Worm (Caenorhabditis elegans) whole organism, L1 larva: Measurements from ENCODE around the gene C45G9.4.

Source experiments
- C16A3.4 ChIP-seq: fragments of 150-350 bp; optimal IDR thresholded peaks from 2 replicates; lab custom pipeline; 2014; ENCODE audit warnings: missing biosample characterization, missing genetic modification characterization
- C34B4.2 ChIP-seq: sonication (generic microtip); optimal IDR thresholded peaks from 2 replicates; lab custom pipeline; 2017; ENCODE audit warnings: mild to moderate bottlenecking, missing genetic modification characterization, missing compliant biosample characterization
- F16B12.6 ChIP-seq: fragments of 150-350 bp; optimal IDR thresholded peaks from 2 replicates; lab custom pipeline; 2014; ENCODE audit warnings: missing biosample characterization, missing genetic modification characterization
- ama-1 ChIP-seq: fragments of 150-350 bp; optimal IDR thresholded peaks from 2 replicates; lab custom pipeline; 2014
- blmp-1 ChIP-seq: fragments of 150-350 bp; optimal IDR thresholded peaks from 2 replicates; lab custom pipeline; 2014; ENCODE audit warnings: missing biosample characterization, missing genetic modification characterization
- ceh-63 ChIP-seq: fragments of 200-800 bp; sonication (Bioruptor generic); optimal IDR thresholded peaks from 2 replicates; lab custom pipeline; 2018; ENCODE audit warnings: mild to moderate bottlenecking, missing genetic modification characterization, missing compliant biosample characterization
- ceh-8 ChIP-seq: fragments of 200-800 bp; sonication (Bioruptor generic); optimal IDR thresholded peaks from 2 replicates; lab custom pipeline; 2018; ENCODE audit warnings: mild to moderate bottlenecking, missing genetic modification characterization, moderate library complexity, missing compliant biosample characterization
- dpl-1 ChIP-seq, 3 experiments: fragments of 150-350 bp in 2 of 3; sonication (generic microtip) in 1 of 3; optimal IDR thresholded peaks; 2 replicates each; lab custom pipeline; 2014 to 2017; ENCODE audit warnings: missing biosample characterization in 3 of 3, missing genetic modification characterization in 3 of 3, missing genetic modification reagents in 3 of 3
- dsc-1 ChIP-seq: sonication (generic microtip); optimal IDR thresholded peaks from 2 replicates; lab custom pipeline; 2016; ENCODE audit warnings: mild to moderate bottlenecking, missing genetic modification characterization, missing compliant biosample characterization
- efl-1 ChIP-seq, 4 experiments: fragments of 150-350 bp; optimal IDR thresholded peaks in 3 of 4; peaks in 1 of 4; 1 replicate in 1 of 4; 2 replicates in 3 of 4; lab custom pipeline; 2014; ENCODE audit warnings: missing biosample characterization in 2 of 4, missing genetic modification characterization in 2 of 4, missing genetic modification reagents in 2 of 4
- efl-3 ChIP-seq: fragments of 200-800 bp; sonication (Bioruptor generic); optimal IDR thresholded peaks from 2 replicates; lab custom pipeline; 2018; ENCODE audit warnings: mild to moderate bottlenecking, missing genetic modification characterization, missing compliant biosample characterization
- egl-13 ChIP-seq: sonication (generic microtip); optimal IDR thresholded peaks from 2 replicates; lab custom pipeline; 2016; ENCODE audit warnings: missing genotype, missing genetic modification reagents, missing genetic modification characterization, missing compliant biosample characterization
- elt-2 ChIP-seq: sonication (generic microtip); optimal IDR thresholded peaks from 2 replicates; lab custom pipeline; 2016; ENCODE audit warnings: missing genetic modification characterization, mild to moderate bottlenecking, inconsistent platforms, missing compliant biosample characterization, missing genetic modification reagents
- elt-3 ChIP-seq, 6 experiments: fragments of 150-350 bp in 1 of 6; sonication (generic microtip); optimal IDR thresholded peaks; 2 replicates each; lab custom pipeline; 2017 to 2018; ENCODE audit warnings: missing biosample characterization in 6 of 6, missing genetic modification characterization in 6 of 6, inconsistent platforms in 1 of 6
- fkh-10 ChIP-seq: sonication (generic microtip); optimal IDR thresholded peaks from 2 replicates; lab custom pipeline; 2017; ENCODE audit warnings: missing biosample characterization, missing genetic modification reagents, missing genetic modification characterization
- fkh-4 ChIP-seq: sonication (generic microtip); optimal IDR thresholded peaks from 2 replicates; lab custom pipeline; 2016; ENCODE audit warnings: missing compliant biosample characterization, missing genetic modification characterization, borderline replicate concordance
- grh-1 ChIP-seq: fragments of 200-800 bp; sonication (Bioruptor generic); IDR thresholded peaks from 2 replicates; pipeline ENCODE4 v1.3.6; 2022; ENCODE audit warnings: missing genetic modification reagents, missing genetic modification characterization, missing compliant biosample characterization
- hlh-17 ChIP-seq: fragments of 200-800 bp; sonication (Bioruptor generic); optimal IDR thresholded peaks from 2 replicates; lab custom pipeline; 2018; ENCODE audit warnings: missing genetic modification characterization, mild to moderate bottlenecking, missing compliant biosample characterization, moderate library complexity, borderline replicate concordance
- hlh-4 ChIP-seq: sonication (generic microtip); optimal IDR thresholded peaks from 2 replicates; lab custom pipeline; 2016; ENCODE audit warnings: mild to moderate bottlenecking, missing genetic modification characterization, missing compliant biosample characterization
- irx-1 ChIP-seq: sonication (generic microtip); optimal IDR thresholded peaks from 2 replicates; lab custom pipeline; 2016; ENCODE audit warnings: missing genetic modification characterization, missing compliant biosample characterization
- jun-1 ChIP-seq: fragments of 150-350 bp; optimal IDR thresholded peaks from 2 replicates; lab custom pipeline; 2014; ENCODE audit warnings: missing biosample characterization, missing genetic modification reagents, missing genetic modification characterization
- lin-14 ChIP-seq: fragments of 200-800 bp; sonication (Bioruptor generic); optimal IDR thresholded peaks from 2 replicates; lab custom pipeline; 2018; ENCODE audit warnings: mild to moderate bottlenecking, missing genetic modification characterization, moderate library complexity, missing compliant biosample characterization
- lin-15B ChIP-seq: fragments of 150-350 bp; sonication (generic microtip); optimal IDR thresholded peaks from 3 replicates; lab custom pipeline; 2014; ENCODE audit warnings: missing biosample characterization, missing genetic modification characterization
- lin-35 ChIP-seq, 2 experiments: fragments of 150-350 bp; optimal IDR thresholded peaks; 2 replicates each; lab custom pipeline; 2014; ENCODE audit warnings: missing biosample characterization in 2 of 2, missing genetic modification characterization in 2 of 2, missing genetic modification reagents in 2 of 2
- lsy-2 ChIP-seq, 2 experiments: fragments of 150-350 bp; optimal IDR thresholded peaks; 2 replicates each; lab custom pipeline; 2014; ENCODE audit warnings: missing biosample characterization in 2 of 2, missing genetic modification characterization in 2 of 2
- mdl-1 ChIP-seq, 2 experiments: fragments of 150-350 bp; optimal IDR thresholded peaks; 2 replicates each; lab custom pipeline; 2014 to 2017; ENCODE audit warnings: missing biosample characterization in 2 of 2, missing genetic modification characterization in 2 of 2, inconsistent platforms in 1 of 2
- mef-2 ChIP-seq: fragments of 150-350 bp; optimal IDR thresholded peaks from 2 replicates; lab custom pipeline; 2014; ENCODE audit warnings: missing biosample characterization, missing genetic modification characterization
- nhr-11 ChIP-seq: fragments of 150-350 bp; optimal IDR thresholded peaks from 2 replicates; lab custom pipeline; 2014; ENCODE audit warnings: missing biosample characterization, missing genetic modification characterization
- nhr-12 ChIP-seq: sonication (generic microtip); optimal IDR thresholded peaks from 2 replicates; lab custom pipeline; 2017; ENCODE audit warnings: missing biosample characterization, missing genetic modification characterization
- nhr-19 ChIP-seq: fragments of 200-800 bp; sonication (Bioruptor generic); conservative IDR thresholded peaks from 2 replicates; pipeline ENCODE4 v1.3.6; 2022; ENCODE audit warnings: missing genetic modification characterization, missing compliant biosample characterization
- nhr-20 ChIP-seq: sonication (generic microtip); optimal IDR thresholded peaks from 2 replicates; lab custom pipeline; 2016; ENCODE audit warnings: mild to moderate bottlenecking, missing genetic modification characterization, missing compliant biosample characterization
- nhr-237 ChIP-seq: fragments of 150-350 bp; optimal IDR thresholded peaks from 2 replicates; lab custom pipeline; 2014; ENCODE audit warnings: missing biosample characterization, missing genetic modification characterization
- nhr-28 ChIP-seq: fragments of 150-350 bp; optimal IDR thresholded peaks from 2 replicates; lab custom pipeline; 2014; ENCODE audit warnings: missing biosample characterization, missing genetic modification characterization
- nhr-47 ChIP-seq: sonication (generic microtip); optimal IDR thresholded peaks from 2 replicates; lab custom pipeline; 2016; ENCODE audit warnings: mild to moderate bottlenecking, missing genetic modification characterization, moderate library complexity, missing compliant biosample characterization
- nhr-71 ChIP-seq: sonication (generic microtip); optimal IDR thresholded peaks from 2 replicates; lab custom pipeline; 2016; ENCODE audit warnings: mild to moderate bottlenecking, missing genetic modification characterization, moderate library complexity, missing compliant biosample characterization
- nhr-85 ChIP-seq: sonication (generic microtip); peaks from one replicate; lab custom pipeline; 2016; ENCODE audit warnings: missing genetic modification characterization, inconsistent platforms, missing compliant biosample characterization
- rnt-1 ChIP-seq: sonication (generic microtip); optimal IDR thresholded peaks from 2 replicates; lab custom pipeline; 2016; ENCODE audit warnings: mild to moderate bottlenecking, missing genetic modification characterization, moderate library complexity, missing compliant biosample characterization
- skn-1 ChIP-seq: fragments of 150-350 bp; optimal IDR thresholded peaks from 2 replicates; lab custom pipeline; 2014; ENCODE audit warnings: missing biosample characterization, missing genetic modification characterization
- snpc-4 ChIP-seq: fragments of 150-350 bp; optimal IDR thresholded peaks from 2 replicates; lab custom pipeline; 2014; ENCODE audit warnings: missing biosample characterization, missing genetic modification characterization
- sox-4 ChIP-seq: sonication (generic microtip); optimal IDR thresholded peaks from 2 replicates; lab custom pipeline; 2016; ENCODE audit warnings: missing genetic modification characterization, missing compliant biosample characterization
- sup-37 ChIP-seq: fragments of 200-800 bp; sonication (Bioruptor generic); optimal IDR thresholded peaks from 2 replicates; lab custom pipeline; 2018; ENCODE audit warnings: mild to moderate bottlenecking, missing genetic modification characterization, missing compliant biosample characterization
- swsn-7 ChIP-seq: sonication (generic microtip); optimal IDR thresholded peaks from 2 replicates; lab custom pipeline; 2016; ENCODE audit warnings: missing genetic modification characterization, missing compliant biosample characterization
- unc-130 ChIP-seq: fragments of 150-350 bp; optimal IDR thresholded peaks from 2 replicates; lab custom pipeline; 2017; ENCODE audit warnings: missing biosample characterization, missing genetic modification characterization, inconsistent platforms
- unc-98 ChIP-seq: fragments of 200-800 bp; sonication (Bioruptor generic); IDR thresholded peaks from 2 replicates; pipeline ENCODE4 v1.3.6; 2022; ENCODE audit warnings: missing genetic modification characterization, missing compliant biosample characterization
- vab-15 ChIP-seq: sonication (generic microtip); optimal IDR thresholded peaks from 2 replicates; lab custom pipeline; 2017; ENCODE audit warnings: missing genotype, mild to moderate bottlenecking, missing genetic modification characterization, missing compliant biosample characterization
- xbp-1 ChIP-seq: sonication (generic microtip); optimal IDR thresholded peaks from 2 replicates; lab custom pipeline; 2016; ENCODE audit warnings: missing genetic modification characterization, missing compliant biosample characterization
- zag-1 ChIP-seq: fragments of 150-350 bp; optimal IDR thresholded peaks from 2 replicates; lab custom pipeline; 2014; ENCODE audit warnings: missing biosample characterization, missing genetic modification characterization
- zip-4 ChIP-seq: fragments of 200-800 bp; sonication (Bioruptor generic); optimal IDR thresholded peaks from 2 replicates; lab custom pipeline; 2018; ENCODE audit warnings: mild to moderate bottlenecking, missing genetic modification characterization, moderate library complexity, missing compliant biosample characterization
- ztf-4 ChIP-seq: fragments of 150-350 bp; optimal IDR thresholded peaks from 2 replicates; lab custom pipeline; 2014; ENCODE audit warnings: missing biosample characterization, missing genetic modification characterization

Gene C45G9.4

DNA sequence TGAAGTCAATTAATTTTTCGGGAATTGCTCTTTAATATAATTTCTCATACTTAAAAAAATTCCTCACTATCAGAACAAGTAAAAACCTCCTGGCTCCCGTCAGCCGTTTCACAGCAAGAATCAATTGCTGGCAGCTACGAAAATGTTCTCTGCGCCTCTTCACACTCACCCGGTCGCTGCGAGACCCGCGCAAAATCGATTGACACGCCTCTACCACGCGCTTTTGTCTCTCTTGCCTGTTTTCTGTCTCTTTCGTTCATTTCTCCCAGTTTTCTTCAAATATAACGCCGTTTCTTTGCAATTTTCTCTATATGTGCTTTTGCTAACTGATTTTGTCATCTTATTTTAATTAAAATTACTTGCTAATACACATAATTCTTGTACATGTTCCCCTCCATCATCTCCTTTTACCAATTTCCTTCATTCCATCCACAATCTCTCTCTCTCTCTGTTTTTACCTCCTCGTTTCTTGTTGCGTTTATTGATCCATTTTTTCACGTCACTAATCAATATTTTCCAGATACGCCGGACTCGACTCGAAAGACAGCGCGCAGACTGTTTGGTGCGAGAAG lies 38.0 kb upstream of the C45G9.4 start, which contains the start of gene pcf-11 (continued):
- TF ChIP-seq mef-2 (tag; lab: Kevin White, UChicago): no peak
- peak; percentile 41; the same call in 1 of the 2 replicates for TF ChIP-seq nhr-19 (GFP tag; lab: Robert Waterston, UW)

DNA sequence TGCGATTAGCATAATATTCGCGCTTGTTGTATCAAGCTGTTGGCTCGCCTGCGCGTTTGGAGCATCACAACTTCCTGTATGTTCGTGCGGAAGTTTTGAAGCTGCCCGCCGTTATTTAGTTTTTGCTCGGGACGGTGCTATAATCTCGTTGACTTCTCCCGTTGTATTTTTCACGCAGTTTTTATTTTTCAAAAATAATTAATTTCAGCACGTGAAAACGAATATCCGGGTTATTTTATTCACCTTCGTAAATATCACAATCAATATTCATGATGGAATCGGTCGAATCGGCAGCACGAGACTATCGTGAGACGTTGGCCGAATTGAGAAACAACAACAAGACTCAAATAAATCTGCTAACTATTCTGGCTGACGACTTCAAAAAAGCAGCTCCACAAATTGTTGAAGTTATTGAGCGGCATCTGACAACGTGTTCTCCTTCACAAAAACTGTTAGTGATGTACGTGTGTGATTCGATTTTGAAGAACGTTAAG lies 37.3 kb upstream of the C45G9.4 start:
- TF ChIP-seq elt-2 (tag; lab: Kevin White, UChicago): peak; percentile 34
- TF ChIP-seq lsy-2 (tag; optimal IDR thresholded peaks at IDR 0.05; lab: Kevin White, UChicago): peak; percentile 42 to 45
- TF ChIP-seq lin-15B: no peak
- TF ChIP-seq ama-1: peak; percentile 92
- TF ChIP-seq egl-13: no peak
- no peak for TF ChIP-seq nhr-28 (tag; lab: Kevin White, UChicago)
- peak in 1 of 2 experiments; percentile 42 for TF ChIP-seq lin-35 (GFP tag; optimal IDR thresholded peaks at IDR 0.05; lab: Kevin White, UChicago)
- TF ChIP-seq hlh-17: no peak
- TF ChIP-seq sox-4: peak; percentile 22
- TF ChIP-seq nhr-11 (tag; lab: Kevin White, UChicago): no peak
- TF ChIP-seq C34B4.2: no peak
- no peak for TF ChIP-seq ceh-8 (GFP tag; lab: Kevin White, UChicago)
- no peak for TF ChIP-seq elt-3 (tag; optimal IDR thresholded peaks at IDR 0.05; lab: Kevin White, UChicago)
- no peak for TF ChIP-seq ceh-63
- TF ChIP-seq nhr-12: no peak
- TF ChIP-seq vab-15: peak; percentile 3
- no peak for TF ChIP-seq jun-1
- TF ChIP-seq efl-1 (optimal IDR thresholded peaks at IDR 0.05; lab: Kevin White, UChicago): peak in 1 of 2 experiments; percentile 5
- TF ChIP-seq efl-1 (GFP tag; optimal IDR thresholded peaks at IDR 0.05 in 1 of 2; lab: Kevin White, UChicago): no peak
- TF ChIP-seq nhr-71 (tag; lab: Kevin White, UChicago): peak; percentile 72
- TF ChIP-seq efl-3 (GFP tag; lab: Kevin White, UChicago): no peak
- TF ChIP-seq rnt-1 (tag; lab: Kevin White, UChicago): peak; percentile 34
- TF ChIP-seq zag-1 (tag; lab: Kevin White, UChicago): no peak
- peak; percentile 43 for TF ChIP-seq nhr-20 (tag; lab: Kevin White, UChicago)
- peak; percentile 0 for TF ChIP-seq dsc-1 (tag; lab: Kevin White, UChicago)
- TF ChIP-seq dpl-1 (GFP tag; optimal IDR thresholded peaks at IDR 0.05; lab: Kevin White, UChicago): peak in 2 of 3 experiments; percentile 3 to 9
- peak; percentile 22 for TF ChIP-seq swsn-7
- no peak for TF ChIP-seq hlh-4
- peak; percentile 31 for TF ChIP-seq zip-4 (GFP tag; lab: Kevin White, UChicago)
- no peak for TF ChIP-seq unc-98
- TF ChIP-seq sup-37 (GFP tag; lab: Kevin White, UChicago): no peak
- peak; percentile 36; the same call in 1 of the 2 replicates for TF ChIP-seq grh-1 (GFP tag; lab: Robert Waterston, UW)
- TF ChIP-seq ztf-4: peak; percentile 86
- no peak for TF ChIP-seq unc-130
- no peak for TF ChIP-seq blmp-1 (tag; lab: Kevin White, UChicago)
- no peak for TF ChIP-seq F16B12.6 (tag; lab: Kevin White, UChicago)
- TF ChIP-seq xbp-1 (tag; lab: Kevin White, UChicago): peak; percentile 7
- TF ChIP-seq nhr-47 (tag; lab: Kevin White, UChicago): peak; percentile 48
- no peak for TF ChIP-seq fkh-4 (tag; lab: Kevin White, UChicago)
- TF ChIP-seq irx-1 (tag; lab: Kevin White, UChicago): no peak
- no peak for TF ChIP-seq mef-2 (tag; lab: Kevin White, UChicago)
- no peak for TF ChIP-seq snpc-4 (tag; lab: Kevin White, UChicago)
- peak; percentile 66 for TF ChIP-seq nhr-85 (tag; lab: Kevin White, UChicago)
- TF ChIP-seq lin-14 (GFP tag; lab: Kevin White, UChicago): no peak
- TF ChIP-seq C16A3.4 (tag; lab: Kevin White, UChicago): no peak
- no peak for TF ChIP-seq nhr-237 (tag; lab: Kevin White, UChicago)
- TF ChIP-seq skn-1 (tag; lab: Kevin White, UChicago): no peak
- peak; percentile 32 for TF ChIP-seq nhr-19 (GFP tag; lab: Robert Waterston, UW)
- TF ChIP-seq mdl-1 (tag; optimal IDR thresholded peaks at IDR 0.05; lab: Kevin White, UChicago): no peak
- TF ChIP-seq fkh-10 (GFP tag; lab: Kevin White, UChicago): no peak
